Fruit fly (Drosophila melanogaster) whole organism, embryonic: ENCODE data around the gene CG11710.

Experiments
- ATbp ChIP-seq: fragments of 200-800 bp; sonication (Bioruptor generic); optimal IDR thresholded peaks from 2 replicates; lab custom pipeline; 2017; ENCODE audit warnings: missing biosample characterization, mild to moderate bottlenecking, missing genetic modification characterization, missing genetic modification reagents
- BEAF-32 ChIP-seq: fragments of 200-800 bp; sonication (Bioruptor generic); optimal IDR thresholded peaks from 3 replicates; lab custom pipeline; 2017; ENCODE audit warnings: missing biosample characterization, missing genetic modification characterization, mild to moderate bottlenecking, moderate library complexity, missing genetic modification reagents
- BtbVII ChIP-seq: fragments of 200-800 bp; sonication (Bioruptor generic); optimal IDR thresholded peaks from 3 replicates; lab custom pipeline; 2017; ENCODE audit warnings: missing biosample characterization, mild to moderate bottlenecking, missing genetic modification characterization
- Bteb2 ChIP-seq: fragments of 200-800 bp; sonication (Bioruptor generic); optimal IDR thresholded peaks from 2 replicates; lab custom pipeline; 2016; ENCODE audit warnings: missing biosample characterization, missing genetic modification characterization
- CG10431 ChIP-seq: fragments of 200-800 bp; sonication (Bioruptor generic); optimal IDR thresholded peaks from 3 replicates; lab custom pipeline; 2018; ENCODE audit warnings: missing biosample characterization, mild to moderate bottlenecking, missing genetic modification characterization
- CG10543 ChIP-seq: fragments of 200-800 bp; sonication (Bioruptor generic); optimal IDR thresholded peaks from 3 replicates; lab custom pipeline; 2017; ENCODE audit warnings: missing biosample characterization, mild to moderate bottlenecking, missing genetic modification characterization, moderate library complexity
- CG13296 ChIP-seq: fragments of 200-800 bp; sonication (Bioruptor generic); optimal IDR thresholded peaks from 3 replicates; lab custom pipeline; 2018; ENCODE audit warnings: missing biosample characterization, mild to moderate bottlenecking, missing genetic modification characterization
- CG14050 ChIP-seq: fragments of 200-800 bp; sonication (Bioruptor generic); IDR thresholded peaks from 3 replicates; pipeline ENCODE4 v1.3.6; 2022; ENCODE audit warnings: missing biosample characterization, missing genetic modification characterization
- CG1529 ChIP-seq: fragments of 200-800 bp; sonication (Bioruptor generic); optimal IDR thresholded peaks from 3 replicates; lab custom pipeline; 2018; ENCODE audit warnings: missing biosample characterization, missing genetic modification characterization
- CG15514 ChIP-seq: fragments of 200-800 bp; sonication (Bioruptor generic); optimal IDR thresholded peaks from 3 replicates; lab custom pipeline; 2017; ENCODE audit warnings: missing biosample characterization, missing genetic modification characterization, mild to moderate bottlenecking, moderate library complexity, missing genetic modification reagents
- CG16813 ChIP-seq: fragments of 200-800 bp; sonication (Bioruptor generic); IDR thresholded peaks from 3 replicates; pipeline ENCODE4 v1.3.6; 2022; ENCODE audit warnings: missing biosample characterization, missing genetic modification characterization; ENCODE audit not compliant: partially characterized antibody
- CG17359 ChIP-seq: fragments of 200-800 bp; sonication (Bioruptor generic); optimal IDR thresholded peaks from 3 replicates; lab custom pipeline; 2018; ENCODE audit warnings: missing biosample characterization, mild to moderate bottlenecking, missing genetic modification characterization, moderate library complexity
- CG4360 ChIP-seq: fragments of 200-800 bp; sonication (Bioruptor generic); IDR thresholded peaks from 2 replicates; pipeline ENCODE4 v1.3.6; 2022; ENCODE audit warnings: missing biosample characterization, missing genetic modification characterization
- CG8290 ChIP-seq, 3 experiments: fragments of 200-800 bp; sonication (Bioruptor generic); optimal IDR thresholded peaks; 2 replicates each; lab custom pipeline; 2016 to 2019; ENCODE audit warnings: missing biosample characterization in 3 of 3, missing genetic modification characterization in 3 of 3, mild to moderate bottlenecking in 2 of 3, moderate library complexity in 1 of 3
- CG9797 ChIP-seq: fragments of 200-800 bp; sonication (Bioruptor generic); optimal IDR thresholded peaks from 3 replicates; lab custom pipeline; 2018; ENCODE audit warnings: missing biosample characterization, mild to moderate bottlenecking, missing genetic modification characterization
- D ChIP-seq, 2 experiments: fragments of 200-800 bp in 1 of 2; fragments of >200 bp in 1 of 2; sonication (Bioruptor generic) in 1 of 2; optimal IDR thresholded peaks; 2 replicates in 1 of 2; 3 replicates in 1 of 2; lab custom pipeline; 2017; ENCODE audit warnings: mild to moderate bottlenecking in 1 of 2, missing biosample characterization in 1 of 2, missing genetic modification characterization in 1 of 2, missing genetic modification reagents in 1 of 2
- D19A ChIP-seq: fragments of 200-800 bp; optimal IDR thresholded peaks from 3 replicates; lab custom pipeline; 2019; ENCODE audit warnings: missing biosample characterization, mild to moderate bottlenecking, missing genetic modification characterization, moderate library complexity
- Hr3 ChIP-seq: fragments of 200-800 bp; sonication (Bioruptor generic); optimal IDR thresholded peaks from 3 replicates; lab custom pipeline; 2016; ENCODE audit warnings: missing biosample characterization, missing genetic modification characterization
- Oaz ChIP-seq: fragments of 200-800 bp; sonication (Bioruptor generic); IDR thresholded peaks from 2 replicates; pipeline ENCODE4 v1.3.6; 2022; ENCODE audit warnings: missing biosample characterization, missing genetic modification characterization
- Sry-δ ChIP-seq: fragments of 200-800 bp; sonication (Bioruptor generic); optimal IDR thresholded peaks from 2 replicates; lab custom pipeline; 2016; ENCODE audit warnings: missing biosample characterization, missing genetic modification characterization
- amos ChIP-seq: fragments of 200-800 bp; sonication (Bioruptor generic); IDR thresholded peaks from 2 replicates; pipeline ENCODE4 v1.3.6; 2022; ENCODE audit warnings: missing biosample characterization, missing genetic modification characterization; ENCODE audit not compliant: partially characterized antibody
- aop ChIP-seq: fragments of 200-800 bp; sonication (Bioruptor generic); IDR thresholded peaks from 2 replicates; pipeline ENCODE4 v1.3.6; 2022; ENCODE audit warnings: missing biosample characterization, missing genetic modification characterization
- ara ChIP-seq: fragments of 200-800 bp; sonication (Bioruptor generic); IDR thresholded peaks from 2 replicates; pipeline ENCODE4 v1.3.6; 2022; ENCODE audit warnings: missing biosample characterization, missing genetic modification characterization
- bowl ChIP-seq: fragments of 200-800 bp; sonication (Bioruptor generic); IDR thresholded peaks from 2 replicates; pipeline ENCODE4 v1.3.6; 2022; ENCODE audit warnings: missing biosample characterization, missing genetic modification characterization
- bsh ChIP-seq, 2 experiments: fragments of 200-800 bp; sonication (Bioruptor generic); optimal IDR thresholded peaks; 2 replicates each; lab custom pipeline; 2017 to 2018; ENCODE audit warnings: mild to moderate bottlenecking in 2 of 2, missing biosample characterization in 2 of 2, missing genetic modification characterization in 2 of 2, moderate library complexity in 1 of 2
- caup ChIP-seq: fragments of 200-800 bp; sonication (Bioruptor generic); optimal IDR thresholded peaks from 3 replicates; lab custom pipeline; 2017; ENCODE audit warnings: missing biosample characterization, mild to moderate bottlenecking, missing genetic modification characterization, moderate library complexity; ENCODE audit not compliant: severe bottlenecking
- ci ChIP-seq: fragments of 200-800 bp; sonication (Bioruptor generic); IDR thresholded peaks from 3 replicates; pipeline ENCODE4 v1.3.6; 2022; ENCODE audit warnings: missing biosample characterization, missing genetic modification characterization
- crp ChIP-seq, 2 experiments: fragments of 200-800 bp; sonication (Bioruptor generic); optimal IDR thresholded peaks; 2 replicates in 1 of 2; 3 replicates in 1 of 2; lab custom pipeline; 2017; ENCODE audit warnings: missing biosample characterization in 2 of 2, missing genetic modification characterization in 2 of 2, mild to moderate bottlenecking in 1 of 2, moderate library complexity in 1 of 2
- danr ChIP-seq: fragments of 200-800 bp; sonication (Bioruptor generic); IDR thresholded peaks from 2 replicates; pipeline ENCODE4 v1.3.6; 2022; ENCODE audit warnings: missing biosample characterization, missing genetic modification characterization
- dmrt99B ChIP-seq: fragments of 200-800 bp; sonication (Bioruptor generic); optimal IDR thresholded peaks from 2 replicates; lab custom pipeline; 2018; ENCODE audit warnings: missing biosample characterization, mild to moderate bottlenecking, missing genetic modification characterization, moderate library complexity
- ewg ChIP-seq: fragments of 200-800 bp; sonication (Bioruptor generic); optimal IDR thresholded peaks from 3 replicates; lab custom pipeline; 2017; ENCODE audit warnings: mild to moderate bottlenecking, missing biosample characterization, missing genetic modification reagents, missing genetic modification characterization
- gfzf ChIP-seq: fragments of 200-800 bp; sonication (Bioruptor generic); optimal IDR thresholded peaks from 2 replicates; lab custom pipeline; 2016; ENCODE audit warnings: missing biosample characterization, mild to moderate bottlenecking, missing genetic modification characterization, moderate library complexity
- mld ChIP-seq: fragments of 200-800 bp; sonication (Bioruptor generic); IDR thresholded peaks from 3 replicates; pipeline ENCODE4 v1.3.6; 2022; ENCODE audit warnings: missing biosample characterization, missing genetic modification characterization; ENCODE audit not compliant: partially characterized antibody
- nerfin-1 ChIP-seq: fragments of 200-800 bp; sonication (Bioruptor generic); optimal IDR thresholded peaks from 3 replicates; lab custom pipeline; 2019; ENCODE audit warnings: missing biosample characterization, mild to moderate bottlenecking, missing genetic modification characterization, moderate library complexity
- onecut ChIP-seq: fragments of 200-800 bp; sonication (Bioruptor generic); IDR thresholded peaks from 2 replicates; pipeline ENCODE4 v1.3.6; 2022; ENCODE audit warnings: missing biosample characterization, missing genetic modification characterization
- pnt ChIP-seq: fragments of 200-800 bp; sonication (Bioruptor generic); optimal IDR thresholded peaks from 3 replicates; lab custom pipeline; 2016; ENCODE audit warnings: missing biosample characterization, missing genetic modification characterization
- prd ChIP-seq, 3 experiments: fragments of >200 bp in 2 of 3; fragments of 200-800 bp in 1 of 3; sonication (Bioruptor generic) in 1 of 3; optimal IDR thresholded peaks in 2 of 3; IDR thresholded peaks in 1 of 3; 2 replicates in 2 of 3; 3 replicates in 1 of 3; pipeline versions ENCODE4 v1.3.6 to Lab custom; 2017 to 2022; ENCODE audit warnings: missing biosample characterization in 1 of 3, missing genetic modification characterization in 1 of 3
- schlank ChIP-seq: fragments of 200-800 bp; sonication (Bioruptor generic); optimal IDR thresholded peaks from 2 replicates; lab custom pipeline; 2018; ENCODE audit warnings: missing biosample characterization, mild to moderate bottlenecking, missing genetic modification characterization
- sd ChIP-seq: fragments of 200-800 bp; sonication (Bioruptor generic); optimal IDR thresholded peaks from 3 replicates; lab custom pipeline; 2018; ENCODE audit warnings: missing biosample characterization, mild to moderate bottlenecking, missing genetic modification characterization, moderate library complexity
- sens ChIP-seq: fragments of 200-800 bp; sonication (Bioruptor generic); peaks from one replicate; lab custom pipeline; 2016; ENCODE audit warnings: missing biosample characterization, missing genetic modification characterization
- sr ChIP-seq: fragments of 200-800 bp; sonication (Bioruptor generic); IDR thresholded peaks from 3 replicates; pipeline ENCODE4 v1.3.6; 2022; ENCODE audit warnings: missing biosample characterization, missing genetic modification characterization
- tap ChIP-seq: fragments of 200-800 bp; optimal IDR thresholded peaks from 3 replicates; lab custom pipeline; 2019; ENCODE audit warnings: missing biosample characterization, mild to moderate bottlenecking, missing genetic modification characterization, moderate library complexity
- tio ChIP-seq: fragments of 200-800 bp; sonication (Bioruptor generic); optimal IDR thresholded peaks from 2 replicates; lab custom pipeline; 2017; ENCODE audit warnings: missing biosample characterization, missing genetic modification characterization, inconsistent platforms
- wdn ChIP-seq: fragments of 200-800 bp; sonication (Bioruptor generic); IDR thresholded peaks from 2 replicates; pipeline ENCODE4 v1.3.6; 2022; ENCODE audit warnings: missing biosample characterization, missing genetic modification characterization
- zfh2 ChIP-seq: fragments of 200-800 bp; sonication (Bioruptor generic); optimal IDR thresholded peaks from 2 replicates; lab custom pipeline; 2016; ENCODE audit warnings: missing biosample characterization, missing genetic modification characterization

CG11710 gene

dm6 chrX:20391230-20391629, 38.2 kb downstream of the CG11710 start (continued):
- TF ChIP-seq CG14050 (no peak), pnt (no peak), CG10543 (GFP tag; lab: Kevin White, UChicago) (no peak), gfzf (GFP tag; lab: Kevin White, UChicago) (peak; percentile 82), amos (GFP tag; lab: Robert Waterston, UW) (peak; percentile 41; the same call in 1 of the 2 replicates), bowl (GFP tag; lab: Robert Waterston, UW) (no peak), CG1529 (no peak), tap (tag; lab: Kevin White, UChicago) (no peak), crp (GFP tag; optimal IDR thresholded peaks at IDR 0.05; lab: Kevin White, UChicago) (peak in 1 of 2 experiments; percentile 74), CG8290 (GFP tag; optimal IDR thresholded peaks at IDR 0.05; lab: Kevin White, UChicago) (peak; percentile 7), CG8290 (tag; optimal IDR thresholded peaks at IDR 0.05; lab: Kevin White, UChicago) (peak in 1 of 2 experiments; percentile 46), Bteb2 (GFP tag; lab: Kevin White, UChicago) (no peak), zfh2 (no peak), danr (no peak), D (optimal IDR thresholded peaks at IDR 0.05; lab: Kevin White, UChicago) (no peak), D (GFP tag; optimal IDR thresholded peaks at IDR 0.05; lab: Kevin White, UChicago) (no peak), CG15514 (peak; percentile 7), bsh (GFP tag; optimal IDR thresholded peaks at IDR 0.05; lab: Kevin White, UChicago) (no peak), BEAF-32 (peak; percentile 39), ATbp (GFP tag; lab: Kevin White, UChicago) (no peak), Hr3 (GFP tag; lab: Kevin White, UChicago) (no peak), CG9797 (GFP tag; lab: Kevin White, UChicago) (peak; percentile 80), ewg (GFP tag; lab: Kevin White, UChicago) (no peak), caup (GFP tag; lab: Kevin White, UChicago) (no peak), wdn (GFP tag; lab: Robert Waterston, UW) (no peak), BtbVII (GFP tag; lab: Kevin White, UChicago) (no peak), sr (GFP tag; lab: Robert Waterston, UW) (no peak), aop (GFP tag; lab: Robert Waterston, UW) (no peak), sd (tag; lab: Kevin White, UChicago) (peak; percentile 43), Oaz (GFP tag; lab: Robert Waterston, UW) (no peak), D19A (tag; lab: Kevin White, UChicago) (no peak), tio (GFP tag; lab: Kevin White, UChicago) (no peak), dmrt99B (tag; lab: Kevin White, UChicago) (no peak), ci (GFP tag; lab: Robert Waterston, UW) (no peak), CG4360 (GFP tag; lab: Robert Waterston, UW) (no peak), ara (GFP tag; lab: Robert Waterston, UW) (no peak), CG17359 (tag; lab: Kevin White, UChicago) (no peak), CG13296 (no peak), mld (GFP tag; lab: Robert Waterston, UW) (no peak), nerfin-1 (tag; lab: Kevin White, UChicago) (no peak), onecut (no peak), prd (optimal IDR thresholded peaks at IDR 0.05; lab: Kevin White, UChicago) (no peak), prd (GFP tag; IDR thresholded peaks at IDR 0.05; lab: Robert Waterston, UW) (no peak), schlank (tag; lab: Kevin White, UChicago) (no peak), Sry-δ (peak; percentile 9), sens (peak; percentile 9), CG16813 (peak; percentile 43; the same call in 1 of the 3 replicates), CG10431 (GFP tag; lab: Kevin White, UChicago) (no peak)
